Fruit fly (Drosophila melanogaster): Measurements from ENCODE around the gene Kcmf1.
A peak's percentile ranks its signal among the peaks of the same experiment; 100 is the strongest.

Kcmf1 gene

DNA sequence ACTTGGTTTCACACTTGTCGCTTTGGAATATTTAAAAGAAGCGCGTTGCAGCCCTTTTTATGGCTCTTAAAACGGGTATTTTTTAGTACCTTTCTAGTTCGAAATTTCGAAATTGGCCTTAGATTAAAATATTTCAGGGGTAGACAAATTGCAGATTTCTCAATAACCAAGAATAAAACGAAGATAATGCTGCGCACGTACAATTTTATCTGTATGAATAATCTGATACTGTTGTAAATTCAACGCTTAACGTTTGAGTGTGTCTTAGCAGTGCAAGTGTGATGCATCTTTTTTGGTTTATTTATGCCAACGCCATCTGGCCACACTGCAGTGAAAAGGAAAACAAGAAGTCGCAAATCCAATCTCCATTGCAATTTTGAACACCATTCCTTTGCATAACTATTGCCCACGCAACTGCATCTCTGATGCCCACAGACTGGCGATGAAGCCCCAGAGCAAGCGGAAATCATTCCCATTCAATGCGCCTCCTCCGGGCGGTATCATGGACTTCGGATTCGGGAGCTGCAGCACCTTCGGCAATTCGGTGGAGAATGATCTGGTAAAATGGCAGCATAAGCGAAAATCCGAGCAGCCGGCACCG lies 35.9 kb upstream of the Kcmf1 start, which contains the start of gene Nmdmc (continued):
- TF ChIP-seq Med (GFP tag) (no peak), CG4424 (GFP tag; optimal IDR thresholded peaks at IDR 0.05) (no peak), chinmo (GFP tag; IDR thresholded peaks at IDR 0.05; ENCODE audit: partially characterized antibody) (no peak), CG3995 (GFP tag; optimal IDR thresholded peaks at IDR 0.05) (no peak), CG9609 (GFP tag; optimal IDR thresholded peaks at IDR 0.05) (no peak), tll (GFP tag; optimal IDR thresholded peaks at IDR 0.05) (no peak), CG31224 (GFP tag; IDR thresholded peaks at IDR 0.05) (no peak), zfh1 (GFP tag; IDR thresholded peaks at IDR 0.05) (no peak), CG31388 (GFP tag; optimal IDR thresholded peaks at IDR 0.05) (no peak), psq (GFP tag; optimal IDR thresholded peaks at IDR 0.05) (no peak), CG10543 (GFP tag; optimal IDR thresholded peaks at IDR 0.05) (no peak), lab (GFP tag; optimal IDR thresholded peaks at IDR 0.05) (no peak), CG3726 (GFP tag; IDR thresholded peaks at IDR 0.05) (no peak), ERR (GFP tag; optimal IDR thresholded peaks at IDR 0.05) (no peak), Hr51 (GFP tag; optimal IDR thresholded peaks at IDR 0.05) (no peak), caup (GFP tag; optimal IDR thresholded peaks at IDR 0.05; ENCODE audit: severe bottlenecking) (no peak), zen (tag; optimal IDR thresholded peaks at IDR 0.05) (peak; percentile 8), Doc2 (GFP tag; IDR thresholded peaks at IDR 0.05) (no peak), CG11398 (GFP tag; optimal IDR thresholded peaks at IDR 0.05) (no peak), CG4854 (GFP tag; optimal IDR thresholded peaks at IDR 0.05) (no peak), Atf-2 (GFP tag; optimal IDR thresholded peaks at IDR 0.05) (no peak), pnt (GFP tag; optimal IDR thresholded peaks at IDR 0.05) (no peak), CoRest (tag; optimal IDR thresholded peaks at IDR 0.05) (peak; percentile 29), Rx (GFP tag; IDR thresholded peaks at IDR 0.05) (no peak), CG14050 (GFP tag; IDR thresholded peaks at IDR 0.05) (no peak), kni (GFP tag; optimal IDR thresholded peaks at IDR 0.05) (no peak), CG14667 (GFP tag; IDR thresholded peaks at IDR 0.05) (no peak), Dll (GFP tag; IDR thresholded peaks at IDR 0.05; ENCODE audit: partially characterized antibody) (no peak), slbo (GFP tag; IDR thresholded peaks at IDR 0.05) (no peak), CG11247 (GFP tag; IDR thresholded peaks at IDR 0.05) (no peak), insv (GFP tag; optimal IDR thresholded peaks at IDR 0.05) (no peak), Mes4 (GFP tag; optimal IDR thresholded peaks at IDR 0.05) (no peak), CG7786 (GFP tag; optimal IDR thresholded peaks at IDR 0.05) (no peak), Max (GFP tag; optimal IDR thresholded peaks at IDR 0.05) (no peak), dysf (GFP tag; IDR thresholded peaks at IDR 0.05) (no peak), pzg (GFP tag; optimal IDR thresholded peaks at IDR 0.05) (peak; percentile 78), ftz-f1 (GFP tag; optimal IDR thresholded peaks at IDR 0.05) (no peak), sqz (GFP tag; optimal IDR thresholded peaks at IDR 0.05) (no peak), scrt (GFP tag; optimal IDR thresholded peaks at IDR 0.05) (no peak), CG1233 (GFP tag; optimal IDR thresholded peaks at IDR 0.05) (no peak), CG9817 (tag; optimal IDR thresholded peaks at IDR 0.05) (no peak), CG17912 (GFP tag; optimal IDR thresholded peaks at IDR 0.05) (no peak), crp (GFP tag; optimal IDR thresholded peaks at IDR 0.05) (no peak), fd102C (GFP tag; optimal IDR thresholded peaks at IDR 0.05) (no peak), Elba2 (GFP tag; optimal IDR thresholded peaks at IDR 0.05) (no peak), CG2202 (tag; optimal IDR thresholded peaks at IDR 0.05) (no peak), HHEX (GFP tag; optimal IDR thresholded peaks at IDR 0.05) (no peak), Dip2 (GFP tag; IDR thresholded peaks at IDR 0.05) (no peak), fd96Cb (tag; optimal IDR thresholded peaks at IDR 0.05) (no peak), CG43689 (GFP tag; IDR thresholded peaks at IDR 0.05) (no peak)
